Fruit fly (Drosophila melanogaster) whole organism, prepupa: Measurements from ENCODE around the gene CG5708.
A peak's percentile ranks its signal among the peaks of the same experiment; 100 is the strongest.

Source experiments
- CG11902 ChIP-seq: fragments of 200-800 bp; sonication (Bioruptor generic); optimal IDR thresholded peaks from 3 replicates; lab custom pipeline; 2016; ENCODE audit warnings: missing biosample characterization, missing genetic modification characterization
- CG3032 ChIP-seq: fragments of 200-800 bp; optimal IDR thresholded peaks from 2 replicates; lab custom pipeline; 2019; ENCODE audit warnings: missing biosample characterization, mild to moderate bottlenecking, missing genetic modification characterization, moderate library complexity
- CG31627 ChIP-seq: fragments of 200-800 bp; sonication (Bioruptor generic); optimal IDR thresholded peaks from 3 replicates; lab custom pipeline; 2016; ENCODE audit warnings: missing biosample characterization, missing genetic modification characterization
- CG4318 ChIP-seq: fragments of 200-800 bp; sonication (Bioruptor generic); optimal IDR thresholded peaks from 3 replicates; lab custom pipeline; 2017; ENCODE audit warnings: missing biosample characterization, mild to moderate bottlenecking, missing genetic modification characterization
- CG6163 ChIP-seq: fragments of 200-800 bp; sonication (Bioruptor generic); IDR thresholded peaks from 3 replicates; pipeline ENCODE4 v1.3.6; 2022; ENCODE audit warnings: missing biosample characterization, missing genetic modification characterization
- CG6276 ChIP-seq: fragments of 200-800 bp; sonication (Bioruptor generic); optimal IDR thresholded peaks from 2 replicates; lab custom pipeline; 2017; ENCODE audit warnings: missing biosample characterization, mild to moderate bottlenecking, missing genetic modification characterization
- CG6792 ChIP-seq: fragments of 200-800 bp; sonication (Bioruptor generic); optimal IDR thresholded peaks from 3 replicates; lab custom pipeline; 2016; ENCODE audit warnings: missing biosample characterization, missing genetic modification characterization
- CG6808 ChIP-seq: fragments of 200-800 bp; sonication (Bioruptor generic); optimal IDR thresholded peaks from 3 replicates; lab custom pipeline; 2017; ENCODE audit warnings: missing biosample characterization, missing genetic modification characterization, mild to moderate bottlenecking, moderate library complexity, missing genetic modification reagents
- CG6854 ChIP-seq: fragments of 200-800 bp; sonication (Bioruptor generic); optimal IDR thresholded peaks from 2 replicates; lab custom pipeline; 2017; ENCODE audit warnings: missing biosample characterization, mild to moderate bottlenecking, missing genetic modification characterization
- CG8119 ChIP-seq: fragments of 200-800 bp; sonication (Bioruptor generic); IDR thresholded peaks from 3 replicates; pipeline ENCODE4 v1.3.6; 2022; ENCODE audit warnings: missing biosample characterization, missing genetic modification characterization
- CG8632 ChIP-seq: fragments of 200-800 bp; sonication (Bioruptor generic); optimal IDR thresholded peaks from 3 replicates; lab custom pipeline; 2016; ENCODE audit warnings: missing biosample characterization, missing genetic modification characterization
- CG9139 ChIP-seq: fragments of 200-800 bp; sonication (Bioruptor generic); optimal IDR thresholded peaks from 3 replicates; lab custom pipeline; 2017; ENCODE audit warnings: missing biosample characterization, mild to moderate bottlenecking, missing genetic modification characterization
- Eip75B ChIP-seq: fragments of 200-800 bp; sonication (Bioruptor generic); optimal IDR thresholded peaks from 3 replicates; lab custom pipeline; 2016; ENCODE audit warnings: missing biosample characterization, missing genetic modification characterization
- Eip78C ChIP-seq: fragments of 200-800 bp; sonication (Bioruptor generic); peaks from one replicate; lab custom pipeline; 2016; ENCODE audit warnings: missing biosample characterization, missing genetic modification characterization
- Ets21C ChIP-seq: fragments of 200-800 bp; sonication (Bioruptor generic); optimal IDR thresholded peaks from 3 replicates; lab custom pipeline; 2016; ENCODE audit warnings: missing biosample characterization, missing genetic modification characterization
- Ets96B ChIP-seq: fragments of 200-800 bp; optimal IDR thresholded peaks from 2 replicates; lab custom pipeline; 2019; ENCODE audit warnings: missing biosample characterization, mild to moderate bottlenecking, missing genetic modification characterization, moderate library complexity
- Hr38 ChIP-seq: sonication (Bioruptor generic); optimal IDR thresholded peaks from 2 replicates; lab custom pipeline; 2016; ENCODE audit warnings: missing biosample characterization, missing genetic modification characterization
- Met ChIP-seq: fragments of 200-800 bp; sonication (Bioruptor generic); optimal IDR thresholded peaks from 3 replicates; lab custom pipeline; 2016; ENCODE audit warnings: missing biosample characterization, missing genetic modification characterization
- Smox ChIP-seq: fragments of 200-800 bp; sonication (Bioruptor generic); optimal IDR thresholded peaks from 3 replicates; lab custom pipeline; 2016; ENCODE audit warnings: missing biosample characterization, missing genetic modification characterization
- achi ChIP-seq: fragments of 200-800 bp; sonication (Bioruptor generic); optimal IDR thresholded peaks from 3 replicates; lab custom pipeline; 2016; ENCODE audit warnings: missing biosample characterization, missing genetic modification characterization
- acj6 ChIP-seq: fragments of 200-800 bp; sonication (Bioruptor generic); optimal IDR thresholded peaks from 3 replicates; lab custom pipeline; 2016; ENCODE audit warnings: missing biosample characterization, missing genetic modification characterization
- cyc ChIP-seq: fragments of 200-800 bp; sonication (Bioruptor generic); optimal IDR thresholded peaks from 3 replicates; lab custom pipeline; 2016; ENCODE audit warnings: missing biosample characterization, missing genetic modification characterization
- dsx ChIP-seq: fragments of 200-800 bp; optimal IDR thresholded peaks from 3 replicates; lab custom pipeline; 2019; ENCODE audit warnings: missing biosample characterization, mild to moderate bottlenecking, missing genetic modification characterization, moderate library complexity; ENCODE audit not compliant: poor library complexity, severe bottlenecking
- fd85E ChIP-seq: fragments of 200-800 bp; sonication (Bioruptor generic); optimal IDR thresholded peaks from 3 replicates; lab custom pipeline; 2016; ENCODE audit warnings: missing biosample characterization, missing genetic modification characterization
- pdm3 ChIP-seq: fragments of 200-800 bp; sonication (Bioruptor generic); optimal IDR thresholded peaks from 3 replicates; lab custom pipeline; 2016; ENCODE audit warnings: missing biosample characterization, missing genetic modification characterization
- salr ChIP-seq, 2 experiments: fragments of 200-800 bp; sonication (Bioruptor generic); optimal IDR thresholded peaks; 3 replicates each; lab custom pipeline; 2016 to 2018; ENCODE audit warnings: missing biosample characterization in 2 of 2, missing genetic modification characterization in 2 of 2, mild to moderate bottlenecking in 1 of 2
- spab ChIP-seq: fragments of 200-800 bp; sonication (Bioruptor generic); optimal IDR thresholded peaks from 2 replicates; lab custom pipeline; 2017; ENCODE audit warnings: missing biosample characterization, mild to moderate bottlenecking, missing genetic modification characterization, missing genetic modification reagents
- ss ChIP-seq, 2 experiments: fragments of 200-800 bp; sonication (Bioruptor generic); optimal IDR thresholded peaks; 2 replicates in 1 of 2; 3 replicates in 1 of 2; lab custom pipeline; 2017 to 2018; ENCODE audit warnings: mild to moderate bottlenecking in 2 of 2, missing biosample characterization in 2 of 2, missing genetic modification characterization in 2 of 2, moderate library complexity in 1 of 2
- svp ChIP-seq: fragments of 200-800 bp; sonication (Bioruptor generic); peaks from one replicate; lab custom pipeline; 2016; ENCODE audit warnings: missing biosample characterization, missing genetic modification characterization
- topi ChIP-seq: fragments of 200-800 bp; sonication (Bioruptor generic); optimal IDR thresholded peaks from 3 replicates; lab custom pipeline; 2016; ENCODE audit warnings: missing biosample characterization, missing genetic modification characterization
- vri ChIP-seq: fragments of 200-800 bp; sonication (Bioruptor generic); optimal IDR thresholded peaks from 3 replicates; lab custom pipeline; 2016; ENCODE audit warnings: missing biosample characterization, mild to moderate bottlenecking, missing genetic modification characterization

The CG5708 gene

DNA sequence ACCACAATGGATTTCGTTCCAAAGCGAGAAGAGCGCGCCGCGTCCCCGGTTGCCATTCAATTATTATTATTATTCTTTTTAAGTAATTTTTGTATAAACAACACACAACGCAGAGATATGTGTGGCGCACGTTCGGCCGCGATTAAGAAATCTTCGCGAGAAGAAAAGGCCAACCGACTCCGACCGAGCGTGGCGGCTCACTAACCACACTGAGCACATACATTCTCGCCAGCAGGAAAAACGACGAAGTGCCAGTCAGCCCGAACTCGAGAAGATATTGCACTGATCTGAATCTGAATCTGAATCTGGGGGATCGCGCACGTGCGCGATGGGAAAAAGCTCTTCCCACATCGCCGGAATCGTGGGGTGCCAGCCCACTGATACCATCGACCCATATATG is 27.7 kb downstream of the CG5708 start, which contains the start of gene Sur (continued):
- no peak for TF ChIP-seq Ets21C (GFP tag; lab: Kevin White, UChicago)
- TF ChIP-seq Smox (GFP tag; lab: Kevin White, UChicago) = no peak
- peak; percentile 84 for TF ChIP-seq svp (GFP tag; lab: Kevin White, UChicago)

- TF ChIP-seq vri (GFP tag; lab: Kevin White, UChicago) (no peak), Met (no peak), salr (GFP tag; optimal IDR thresholded peaks at IDR 0.05; lab: Kevin White, UChicago) (no peak), Ets96B (no peak), CG6163 (GFP tag; lab: Robert Waterston, UW) (no peak), ss (GFP tag; optimal IDR thresholded peaks at IDR 0.05; lab: Kevin White, UChicago) (no peak), pdm3 (GFP tag; lab: Kevin White, UChicago) (no peak), fd85E (GFP tag; lab: Kevin White, UChicago) (no peak), spab (GFP tag; lab: Kevin White, UChicago) (no peak), Smox (GFP tag; lab: Kevin White, UChicago) (no peak), CG4318 (no peak), CG31627 (GFP tag; lab: Kevin White, UChicago) (no peak), Eip78C (GFP tag; lab: Kevin White, UChicago) (no peak), Eip75B (GFP tag; lab: Kevin White, UChicago) (no peak), CG8632 (GFP tag; lab: Kevin White, UChicago) (no peak), topi (GFP tag; lab: Kevin White, UChicago) (no peak), CG6854 (GFP tag; lab: Kevin White, UChicago) (no peak), cyc (GFP tag; lab: Kevin White, UChicago) (no peak), CG6276 (no peak)
Observed at dm6 chr2L:10191396-10191795, 35.2 kb downstream of the CG5708 start, which contains the start of gene Fum4. TSS of gene Fum4 (minus strand) at chr2L:10191496.

DNA sequence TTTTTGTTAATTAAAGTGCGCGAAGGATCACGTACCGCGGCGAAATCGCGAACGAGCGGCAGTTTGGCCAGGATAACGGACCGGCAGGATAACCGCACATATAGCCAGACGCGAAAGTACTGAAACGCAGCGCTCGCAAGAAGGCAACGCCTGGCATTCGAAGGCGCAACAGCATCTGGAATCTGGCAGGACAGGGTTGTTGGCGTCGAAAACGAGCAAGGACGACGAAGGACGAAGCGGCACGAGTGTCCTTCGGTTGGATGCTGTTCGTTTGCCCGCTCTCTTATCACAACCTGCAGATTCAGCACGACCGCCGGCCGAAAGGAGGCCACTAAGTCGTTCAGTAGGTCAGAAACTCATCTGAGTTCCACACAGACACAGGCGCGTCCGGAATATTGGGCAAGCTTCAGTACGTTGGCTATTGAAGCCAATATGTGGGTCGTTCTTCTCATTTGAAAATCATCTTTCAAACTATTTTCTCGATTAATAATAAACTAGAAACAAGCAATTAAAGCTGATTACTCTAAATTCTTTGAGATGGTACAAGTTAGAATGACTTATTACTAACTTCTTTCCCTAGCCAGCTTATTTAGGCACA is 46.3 kb downstream of the CG5708 start, which contains the start of gene CG44153:
Gene CG44153, minus strand, starts transcription at position 75 of the 598 bp plus-strand sequence.
- TF ChIP-seq CG4318 (no peak), Ets96B (no peak), CG6792 (no peak), dsx (GFP tag; lab: Kevin White, UChicago) (no peak), pdm3 (GFP tag; lab: Kevin White, UChicago) (no peak), svp (GFP tag; lab: Kevin White, UChicago) (no peak), CG3032 (tag; lab: Kevin White, UChicago) (no peak), CG6276 (no peak), CG8119 (GFP tag; lab: Robert Waterston, UW) (no peak), achi (GFP tag; lab: Kevin White, UChicago) (no peak), CG6808 (GFP tag; lab: Kevin White, UChicago) (no peak), CG11902 (GFP tag; lab: Kevin White, UChicago) (no peak), acj6 (no peak), CG9139 (no peak), Hr38 (no peak)
- TF ChIP-seq, all 60 proteins: peak for 0
